Fruit fly (Drosophila melanogaster) whole organism, embryonic: ENCODE measurements around the gene spn-F.

Source experiments
- Abd-B ChIP-seq: fragments of 200-800 bp; sonication (Bioruptor generic); optimal IDR thresholded peaks from 2 replicates; lab custom pipeline; 2018; ENCODE audit warnings: missing biosample characterization, mild to moderate bottlenecking, missing genetic modification characterization, moderate library complexity
- CG10147 ChIP-seq: fragments of 200-800 bp; sonication (Bioruptor generic); optimal IDR thresholded peaks from 2 replicates; lab custom pipeline; 2019; ENCODE audit warnings: missing biosample characterization, mild to moderate bottlenecking, missing genetic modification characterization, moderate library complexity
- CG11093 ChIP-seq: fragments of 200-800 bp; sonication (Bioruptor generic); IDR thresholded peaks from 3 replicates; pipeline ENCODE4 v1.3.6; 2022; ENCODE audit warnings: missing biosample characterization, missing genetic modification characterization
- CG11696 ChIP-seq: fragments of 200-800 bp; sonication (Bioruptor generic); IDR thresholded peaks from 2 replicates; pipeline ENCODE4 v1.3.6; 2022; ENCODE audit warnings: missing biosample characterization, missing genetic modification characterization
- CG12299 ChIP-seq: fragments of 200-800 bp; sonication (Bioruptor generic); optimal IDR thresholded peaks from 2 replicates; lab custom pipeline; 2018; ENCODE audit warnings: missing biosample characterization, mild to moderate bottlenecking, missing genetic modification characterization
- CG12942 ChIP-seq: fragments of 200-800 bp; sonication (Bioruptor generic); optimal IDR thresholded peaks from 3 replicates; lab custom pipeline; 2016; ENCODE audit warnings: missing biosample characterization, missing genetic modification characterization
- CG15073 ChIP-seq: fragments of 200-800 bp; sonication (Bioruptor generic); optimal IDR thresholded peaks from 2 replicates; lab custom pipeline; 2016; ENCODE audit warnings: missing biosample characterization, missing genetic modification characterization
- CG15479 ChIP-seq: fragments of 200-800 bp; sonication (Bioruptor generic); optimal IDR thresholded peaks from 3 replicates; lab custom pipeline; 2019; ENCODE audit warnings: missing biosample characterization, mild to moderate bottlenecking, missing genetic modification characterization, moderate library complexity
- CG1603 ChIP-seq: fragments of 200-800 bp; sonication (Bioruptor generic); optimal IDR thresholded peaks from 2 replicates; lab custom pipeline; 2019; ENCODE audit warnings: missing biosample characterization, mild to moderate bottlenecking, missing genetic modification characterization, moderate library complexity
- CG16779 ChIP-seq: fragments of 200-800 bp; sonication (Bioruptor generic); IDR thresholded peaks from 2 replicates; pipeline ENCODE4 v1.3.6; 2022; ENCODE audit warnings: missing biosample characterization, missing genetic modification characterization
- CG17912 ChIP-seq: fragments of 200-800 bp; sonication (Bioruptor generic); optimal IDR thresholded peaks from 2 replicates; lab custom pipeline; 2018; ENCODE audit warnings: missing biosample characterization, mild to moderate bottlenecking, missing genetic modification characterization
- CG2120 ChIP-seq: fragments of 200-800 bp; sonication (Bioruptor generic); optimal IDR thresholded peaks from 3 replicates; lab custom pipeline; 2016; ENCODE audit warnings: missing biosample characterization, missing genetic modification characterization
- CG3065 ChIP-seq: fragments of 200-800 bp; sonication (Bioruptor generic); optimal IDR thresholded peaks from 2 replicates; lab custom pipeline; 2016; ENCODE audit warnings: missing biosample characterization, missing genetic modification characterization
- CG34376 ChIP-seq: fragments of 200-800 bp; sonication (Bioruptor generic); optimal IDR thresholded peaks from 2 replicates; lab custom pipeline; 2018; ENCODE audit warnings: missing biosample characterization, mild to moderate bottlenecking, missing genetic modification characterization
- CG4820 ChIP-seq: fragments of 200-800 bp; sonication (Bioruptor generic); optimal IDR thresholded peaks from 3 replicates; lab custom pipeline; 2016; ENCODE audit warnings: missing biosample characterization, missing genetic modification characterization
- CG9437 ChIP-seq: fragments of 200-800 bp; sonication (Bioruptor generic); optimal IDR thresholded peaks from 2 replicates; lab custom pipeline; 2018; ENCODE audit warnings: missing biosample characterization, mild to moderate bottlenecking, missing genetic modification characterization
- D19B ChIP-seq: fragments of 200-800 bp; sonication (Bioruptor generic); optimal IDR thresholded peaks from 2 replicates; lab custom pipeline; 2017; ENCODE audit warnings: missing biosample characterization, mild to moderate bottlenecking, missing genetic modification characterization
- Dll ChIP-seq: fragments of 200-800 bp; sonication (Bioruptor generic); IDR thresholded peaks from 4 replicates; pipeline ENCODE4 v1.3.6; 2022; ENCODE audit warnings: missing biosample characterization, missing genetic modification characterization; ENCODE audit not compliant: partially characterized antibody
- HLH54F ChIP-seq: fragments of 200-800 bp; sonication (Bioruptor generic); optimal IDR thresholded peaks from 3 replicates; lab custom pipeline; 2016; ENCODE audit warnings: missing biosample characterization, missing genetic modification characterization
- Hand ChIP-seq: fragments of 200-800 bp; sonication (Bioruptor generic); optimal IDR thresholded peaks from 2 replicates; lab custom pipeline; 2017; ENCODE audit warnings: mild to moderate bottlenecking, missing biosample characterization, missing genetic modification reagents, missing genetic modification characterization
- Jarid2 ChIP-seq: fragments of 200-800 bp; sonication (Bioruptor generic); optimal IDR thresholded peaks from 3 replicates; lab custom pipeline; 2017; ENCODE audit warnings: mild to moderate bottlenecking, missing biosample characterization, missing genetic modification reagents, missing genetic modification characterization
- Lim3 ChIP-seq: fragments of 200-800 bp; sonication (Bioruptor generic); IDR thresholded peaks from 2 replicates; pipeline ENCODE4 v1.3.6; 2022; ENCODE audit warnings: missing biosample characterization, missing genetic modification characterization
- MBD-R2 ChIP-seq: fragments of 200-800 bp; sonication (Bioruptor generic); IDR thresholded peaks from 2 replicates; pipeline ENCODE4 v1.3.6; 2022; ENCODE audit warnings: missing biosample characterization, missing genetic modification characterization
- Med ChIP-seq: fragments of 200-800 bp; sonication (Bioruptor generic); peaks from one replicate; lab custom pipeline; 2016; ENCODE audit warnings: missing biosample characterization, missing genetic modification characterization, mild to moderate bottlenecking, inconsistent platforms, moderate library complexity
- Nf-YA ChIP-seq: fragments of 200-800 bp; sonication (Bioruptor generic); IDR thresholded peaks from 2 replicates; pipeline ENCODE4 v1.3.6; 2022; ENCODE audit warnings: missing biosample characterization, missing genetic modification characterization
- Pdp1 ChIP-seq, 2 experiments: fragments of 200-800 bp; sonication (Bioruptor generic); optimal IDR thresholded peaks; 3 replicates each; lab custom pipeline; 2016; ENCODE audit warnings: missing biosample characterization in 2 of 2, missing genetic modification characterization in 2 of 2, mild to moderate bottlenecking in 1 of 2, moderate library complexity in 1 of 2
- Ssrp ChIP-seq: fragments of 200-800 bp; sonication (Bioruptor generic); optimal IDR thresholded peaks from 2 replicates; lab custom pipeline; 2018; ENCODE audit warnings: missing biosample characterization, mild to moderate bottlenecking, missing genetic modification characterization, moderate library complexity
- ac ChIP-seq: fragments of 200-800 bp; sonication (Bioruptor generic); optimal IDR thresholded peaks from 3 replicates; lab custom pipeline; 2017; ENCODE audit warnings: missing biosample characterization, mild to moderate bottlenecking, missing genetic modification characterization
- amos ChIP-seq: fragments of 200-800 bp; sonication (Bioruptor generic); IDR thresholded peaks from 2 replicates; pipeline ENCODE4 v1.3.6; 2022; ENCODE audit warnings: missing biosample characterization, missing genetic modification characterization; ENCODE audit not compliant: partially characterized antibody
- crol ChIP-seq: fragments of 200-800 bp; sonication (Bioruptor generic); IDR thresholded peaks from 2 replicates; pipeline ENCODE4 v1.3.6; 2022; ENCODE audit warnings: missing biosample characterization, missing genetic modification characterization
- dm ChIP-seq: fragments of 200-800 bp; sonication (Bioruptor generic); optimal IDR thresholded peaks from 3 replicates; lab custom pipeline; 2016; ENCODE audit warnings: missing biosample characterization, missing genetic modification characterization
- dpn ChIP-seq, 2 experiments: fragments of 200-800 bp; sonication (Bioruptor generic); optimal IDR thresholded peaks; 3 replicates each; lab custom pipeline; 2016; ENCODE audit warnings: missing biosample characterization in 2 of 2, missing genetic modification characterization in 2 of 2
- exex ChIP-seq: fragments of 200-800 bp; sonication (Bioruptor generic); optimal IDR thresholded peaks from 4 replicates; lab custom pipeline; 2018; ENCODE audit warnings: missing biosample characterization, mild to moderate bottlenecking, missing genetic modification characterization, moderate library complexity
- fd102C ChIP-seq: fragments of 200-800 bp; sonication (Bioruptor generic); optimal IDR thresholded peaks from 2 replicates; lab custom pipeline; 2018; ENCODE audit warnings: missing biosample characterization, mild to moderate bottlenecking, missing genetic modification characterization, moderate library complexity
- gsb-n ChIP-seq: fragments of 200-800 bp; sonication (Bioruptor generic); optimal IDR thresholded peaks from 3 replicates; lab custom pipeline; 2018; ENCODE audit warnings: missing biosample characterization, mild to moderate bottlenecking, missing genetic modification characterization
- jing ChIP-seq: fragments of 200-800 bp; sonication (Bioruptor generic); optimal IDR thresholded peaks from 2 replicates; lab custom pipeline; 2018; ENCODE audit warnings: missing biosample characterization, mild to moderate bottlenecking, missing genetic modification characterization
- jumu ChIP-seq: fragments of 200-800 bp; sonication (Bioruptor generic); optimal IDR thresholded peaks from 3 replicates; lab custom pipeline; 2016; ENCODE audit warnings: missing biosample characterization, missing genetic modification characterization
- klu ChIP-seq: fragments of 200-800 bp; sonication (Bioruptor generic); IDR thresholded peaks from 2 replicates; pipeline ENCODE4 v1.3.6; 2022; ENCODE audit warnings: missing biosample characterization, missing genetic modification characterization
- mirr ChIP-seq: fragments of 200-800 bp; sonication (Bioruptor generic); optimal IDR thresholded peaks from 3 replicates; lab custom pipeline; 2018; ENCODE audit warnings: missing biosample characterization, mild to moderate bottlenecking, missing genetic modification characterization
- nerfin-1 ChIP-seq: fragments of 200-800 bp; sonication (Bioruptor generic); optimal IDR thresholded peaks from 3 replicates; lab custom pipeline; 2019; ENCODE audit warnings: missing biosample characterization, mild to moderate bottlenecking, missing genetic modification characterization, moderate library complexity
- ranshi ChIP-seq: fragments of 200-800 bp; sonication (Bioruptor generic); IDR thresholded peaks from 2 replicates; pipeline ENCODE4 v1.3.6; 2022; ENCODE audit warnings: missing biosample characterization, missing genetic modification characterization
- sens ChIP-seq: fragments of 200-800 bp; sonication (Bioruptor generic); peaks from one replicate; lab custom pipeline; 2016; ENCODE audit warnings: missing biosample characterization, missing genetic modification characterization
- stwl ChIP-seq: fragments of 200-800 bp; sonication (Bioruptor generic); optimal IDR thresholded peaks from 3 replicates; lab custom pipeline; 2018; ENCODE audit warnings: missing biosample characterization, mild to moderate bottlenecking, missing genetic modification characterization, moderate library complexity
- sug ChIP-seq: fragments of 200-800 bp; optimal IDR thresholded peaks from 2 replicates; lab custom pipeline; 2019; ENCODE audit warnings: missing biosample characterization, mild to moderate bottlenecking, missing genetic modification characterization, moderate library complexity
- trem ChIP-seq: fragments of 200-800 bp; optimal IDR thresholded peaks from 3 replicates; lab custom pipeline; 2019; ENCODE audit warnings: missing biosample characterization, mild to moderate bottlenecking, missing genetic modification characterization, moderate library complexity
- twi ChIP-seq: fragments of 200-800 bp; optimal IDR thresholded peaks from 2 replicates; lab custom pipeline; 2019; ENCODE audit warnings: missing biosample characterization, mild to moderate bottlenecking, missing genetic modification characterization, moderate library complexity
- usp ChIP-seq: fragments of >200 bp; optimal IDR thresholded peaks from 2 replicates; lab custom pipeline; 2017; ENCODE audit warnings: missing biosample characterization, missing genetic modification characterization

Gene spn-F

DNA sequence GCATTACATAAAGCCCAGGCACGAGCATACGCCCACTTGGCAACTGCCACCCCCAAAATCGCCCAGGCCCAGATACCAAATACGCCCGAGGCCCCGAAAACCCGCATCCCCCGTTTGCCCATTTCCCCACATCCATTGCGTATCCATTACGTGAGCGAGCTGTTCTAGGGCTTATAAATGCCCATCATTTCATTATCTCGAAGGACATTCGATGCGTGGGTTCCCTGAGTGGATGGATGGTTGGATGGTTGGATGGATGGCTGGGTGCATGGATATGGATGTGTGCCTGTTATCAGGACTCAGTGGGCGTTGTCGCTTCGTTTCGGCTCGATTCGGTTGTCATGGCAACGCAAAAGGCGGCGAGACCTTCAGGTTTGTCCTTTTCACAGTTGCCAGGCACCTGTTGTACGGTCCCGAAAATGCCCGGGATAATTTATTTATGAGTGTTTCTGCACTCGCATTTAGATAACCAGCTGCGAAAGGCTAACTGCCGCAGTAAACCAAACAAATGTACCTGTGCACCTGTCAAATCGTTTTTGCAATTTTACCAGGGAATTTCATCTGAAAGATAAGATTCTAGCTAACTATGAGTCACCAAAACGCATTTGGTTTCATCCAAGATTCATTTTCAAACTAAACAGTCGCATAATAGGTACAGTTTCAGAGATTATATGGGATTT is 31.9 kb upstream of the spn-F start (continued):
- TF ChIP-seq HLH54F: no peak
- no peak for TF ChIP-seq dm (GFP tag; lab: Kevin White, UChicago)
- no peak for TF ChIP-seq Nf-YA
- TF ChIP-seq CG16779: peak; percentile 9; the same call in 1 of the 2 replicates
- no peak for TF ChIP-seq ranshi (GFP tag; lab: Robert Waterston, UW)
- no peak for TF ChIP-seq CG11696
- TF ChIP-seq CG3065: no peak
- TF ChIP-seq CG10147: no peak
- TF ChIP-seq amos (GFP tag; lab: Robert Waterston, UW): peak; percentile 21; the same call in 1 of the 2 replicates
- TF ChIP-seq trem (tag; lab: Kevin White, UChicago): no peak

DNA sequence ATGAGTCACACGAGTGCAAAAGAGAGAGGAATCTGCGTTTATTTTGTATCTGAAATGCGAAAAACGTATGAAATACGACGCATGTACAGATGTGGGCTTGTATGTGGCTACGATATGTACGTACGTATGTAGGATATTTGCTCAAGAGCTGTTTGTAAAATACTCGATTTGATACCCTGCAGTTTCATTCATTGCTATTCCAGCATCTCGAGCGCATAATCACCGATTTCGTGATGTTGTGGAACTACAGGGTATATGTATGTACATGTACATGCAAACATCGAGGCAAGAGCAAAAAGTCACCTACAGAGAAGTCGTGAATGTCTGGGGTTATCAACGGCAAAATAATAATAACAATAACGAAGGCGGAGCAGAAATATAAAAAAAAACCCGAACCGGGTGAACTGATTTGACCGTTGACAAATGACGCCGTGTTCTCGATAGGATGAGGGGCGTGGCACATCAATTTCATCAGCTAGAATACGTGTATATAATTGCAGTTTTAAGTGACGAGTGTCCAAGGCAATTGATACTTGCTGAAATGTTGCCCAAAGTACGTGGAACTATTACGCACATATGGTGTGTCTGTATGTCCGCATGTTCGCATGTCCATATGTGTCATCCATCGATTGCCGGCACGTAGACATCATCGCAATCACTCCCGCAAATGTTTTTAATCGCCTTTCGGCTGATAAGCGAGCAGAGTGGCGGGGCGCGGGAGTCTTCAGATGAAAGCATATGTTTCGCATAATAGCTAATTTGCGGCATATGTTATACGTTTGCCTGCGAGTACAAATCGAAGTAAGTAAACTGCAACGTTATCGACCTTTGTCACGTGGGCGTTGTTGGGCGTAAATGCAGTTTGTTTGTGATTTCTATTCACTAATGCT is 30.7 kb upstream of the spn-F start:
- TF ChIP-seq CG11093 (GFP tag; lab: Robert Waterston, UW): no peak
- peak; percentile 58 for TF ChIP-seq crol (GFP tag; lab: Robert Waterston, UW)
- TF ChIP-seq ac (GFP tag; lab: Kevin White, UChicago): no peak
- no peak for TF ChIP-seq nerfin-1 (tag; lab: Kevin White, UChicago)
- peak; percentile 64 for TF ChIP-seq CG15479 (GFP tag; lab: Kevin White, UChicago)
- no peak for TF ChIP-seq dpn (GFP tag; optimal IDR thresholded peaks at IDR 0.05; lab: Kevin White, UChicago)
- no peak for TF ChIP-seq CG12299
- peak in 1 of 2 experiments; percentile 22 for TF ChIP-seq Pdp1 (GFP tag; optimal IDR thresholded peaks at IDR 0.05; lab: Kevin White, UChicago)
- TF ChIP-seq usp (GFP tag; lab: Kevin White, UChicago): no peak
- no peak for TF ChIP-seq gsb-n (tag; lab: Kevin White, UChicago)
- TF ChIP-seq CG9437 (GFP tag; lab: Kevin White, UChicago): no peak
- peak; percentile 87 for TF ChIP-seq D19B (GFP tag; lab: Kevin White, UChicago)
- TF ChIP-seq stwl (tag; lab: Kevin White, UChicago): no peak
- TF ChIP-seq mirr (GFP tag; lab: Kevin White, UChicago): peak; percentile 19
- TF ChIP-seq MBD-R2 (GFP tag; lab: Robert Waterston, UW): no peak
- TF ChIP-seq jing: no peak
- no peak for TF ChIP-seq CG15073
- TF ChIP-seq Dll (GFP tag; lab: Robert Waterston, UW): 0 out of 4 replicates have a peak, but pooled peaks have one; percentile 1
- peak; percentile 41 for TF ChIP-seq CG34376 (GFP tag; lab: Kevin White, UChicago)
- TF ChIP-seq Hand (GFP tag; lab: Kevin White, UChicago): no peak
- TF ChIP-seq Med (GFP tag; lab: Kevin White, UChicago): peak; percentile 62
- TF ChIP-seq jumu (GFP tag; lab: Kevin White, UChicago): no peak
- peak; percentile 48 for TF ChIP-seq sug
- no peak for TF ChIP-seq CG12942 (GFP tag; lab: Kevin White, UChicago)
- TF ChIP-seq Ssrp (tag; lab: Kevin White, UChicago): no peak
- TF ChIP-seq Abd-B: no peak
- TF ChIP-seq CG2120 (GFP tag; lab: Kevin White, UChicago): no peak
- no peak for TF ChIP-seq klu (GFP tag; lab: Robert Waterston, UW)
- no peak for TF ChIP-seq CG17912 (GFP tag; lab: Kevin White, UChicago)
- TF ChIP-seq fd102C: no peak
- no peak for TF ChIP-seq CG1603 (tag; lab: Kevin White, UChicago)
- peak; percentile 80 for TF ChIP-seq exex (tag; lab: Kevin White, UChicago)
- TF ChIP-seq Lim3 (GFP tag; lab: Robert Waterston, UW): no peak
- peak; percentile 49 for TF ChIP-seq twi (tag; lab: Kevin White, UChicago)
- no peak for TF ChIP-seq CG4820 (GFP tag; lab: Kevin White, UChicago)
- TF ChIP-seq Jarid2: no peak
- peak; percentile 42 for TF ChIP-seq sens (GFP tag; lab: Kevin White, UChicago)
